Worm (Caenorhabditis elegans): Measurements from ENCODE around the gene W02H5.19.

The W02H5.19 gene

DNA sequence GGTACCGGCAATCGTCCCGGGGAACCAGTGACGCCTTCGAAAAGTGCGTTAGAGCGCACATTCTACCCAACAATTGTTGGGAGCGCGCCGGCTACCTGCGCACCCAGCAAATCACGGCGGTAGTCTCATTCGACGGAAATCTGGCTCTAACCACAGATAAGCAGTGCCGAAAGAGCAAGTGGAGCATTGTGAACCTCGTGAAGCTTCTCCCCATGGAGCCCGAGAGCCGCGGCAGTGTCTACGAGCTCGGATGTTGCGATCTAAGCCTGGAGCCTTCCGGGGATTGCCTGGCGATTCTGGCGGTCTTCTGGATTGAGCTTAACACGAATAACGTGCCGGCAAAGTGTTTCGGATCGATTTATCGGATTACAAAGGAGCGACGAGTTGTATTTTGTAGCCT is 816 bp downstream of the W02H5.19 start:
- TF ChIP-seq F55B11.4 (tag; optimal IDR thresholded peaks at IDR 0.05; ENCODE audit: borderline replicate concordance, insufficient read depth) = no peak
- TF ChIP-seq ztf-26 (tag; optimal IDR thresholded peaks at IDR 0.05) = no peak
- TF ChIP-seq zfh-2 (GFP tag; conservative IDR thresholded peaks at IDR 0.05) = peak; percentile 59; the same call in 1 of the 2 replicates
- TF ChIP-seq egrh-3 (GFP tag; IDR thresholded peaks at IDR 0.05) = 0 out of 2 replicates have a peak, but pooled peaks have one; percentile 24
- no peak for TF ChIP-seq attf-5 (GFP tag; optimal IDR thresholded peaks at IDR 0.05)

DNA sequence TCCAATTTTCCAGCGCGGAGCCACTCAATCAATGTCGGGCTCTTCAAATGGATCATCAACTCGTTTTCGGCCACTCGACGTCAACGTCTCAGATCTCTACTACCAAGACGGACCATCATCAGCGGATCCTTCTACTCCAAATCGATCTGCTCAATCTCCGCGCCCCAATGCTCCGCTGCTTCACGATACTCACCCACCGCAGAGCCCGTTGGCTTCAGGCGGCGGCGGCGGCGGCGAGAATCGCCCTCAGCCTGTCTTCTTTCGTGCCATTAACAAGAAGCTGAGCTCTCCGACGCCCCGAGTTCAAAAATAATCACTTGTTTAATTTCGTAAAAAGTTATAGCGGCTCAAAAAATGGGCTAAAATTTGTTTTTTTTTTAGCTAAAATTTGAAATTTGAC is 7.4 kb downstream of the W02H5.19 start:
- peak; percentile 56; the same call in 1 of the 2 replicates for TF ChIP-seq nfyb-1 (GFP tag; IDR thresholded peaks at IDR 0.05)
- no peak for TF ChIP-seq ceh-27 (GFP tag; optimal IDR thresholded peaks at IDR 0.05)
- TF ChIP-seq nhr-120 (GFP tag; IDR thresholded peaks at IDR 0.05) = 0 out of 2 replicates have a peak, but pooled peaks have one; percentile 65
- TF ChIP-seq zfh-2 (GFP tag; conservative IDR thresholded peaks at IDR 0.05) = peak; percentile 85
- TF ChIP-seq egrh-3 (GFP tag; IDR thresholded peaks at IDR 0.05) = peak; percentile 35; the same call in 1 of the 2 replicates

- no peak for TF ChIP-seq K11D2.4 (GFP tag; IDR thresholded peaks at IDR 0.05)
- no peak for TF ChIP-seq F49E8.2 (tag; optimal IDR thresholded peaks at IDR 0.05; ENCODE audit: insufficient read depth)
- no peak for TF ChIP-seq F55B11.4 (tag; optimal IDR thresholded peaks at IDR 0.05; ENCODE audit: borderline replicate concordance, insufficient read depth)
- no peak for TF ChIP-seq lsl-1 (GFP tag; optimal IDR thresholded peaks at IDR 0.05)
- TF ChIP-seq hrde-1 (tag; optimal IDR thresholded peaks at IDR 0.05; ENCODE audit: borderline replicate concordance) = peak; percentile 13
- no peak for TF ChIP-seq mxl-1 (tag; optimal IDR thresholded peaks at IDR 0.05)
- no peak for TF ChIP-seq Y67H2A.10 (GFP tag; conservative IDR thresholded peaks at IDR 0.05)
- TF ChIP-seq egl-44 (GFP tag; IDR thresholded peaks at IDR 0.05) = 0 out of 2 replicates have a peak, but pooled peaks have one; percentile 33
Observed at ce11 chrV:2647222-2647796, 8.6 kb downstream of the W02H5.19 start.

DNA sequence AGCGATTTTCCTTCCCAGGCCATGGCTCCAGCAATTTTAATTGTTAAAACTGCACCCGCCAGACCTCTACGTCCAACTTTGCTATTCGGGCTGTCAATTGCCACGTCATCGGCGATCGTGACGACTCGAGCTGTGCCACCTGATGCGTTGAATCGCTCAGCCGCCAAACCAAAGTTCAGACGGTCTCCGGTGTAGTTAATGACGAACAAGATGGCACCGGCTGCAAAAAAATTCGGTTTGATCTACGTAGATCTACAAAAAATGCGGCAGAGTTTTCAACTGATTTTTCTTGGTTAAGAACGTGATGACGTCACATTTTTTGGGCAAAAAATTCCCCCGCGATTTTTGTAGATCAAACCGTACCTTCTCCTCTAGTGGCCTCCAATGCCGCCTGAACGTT is 12.3 kb downstream of the W02H5.19 start:
- TF ChIP-seq nhr-179 (tag; optimal IDR thresholded peaks at IDR 0.05) (no peak), F55B11.4 (tag; optimal IDR thresholded peaks at IDR 0.05; ENCODE audit: borderline replicate concordance, insufficient read depth) (no peak), ekl-4 (GFP tag; IDR thresholded peaks at IDR 0.05) (no peak), akir-1 (GFP tag; optimal IDR thresholded peaks at IDR 0.05) (no peak)

DNA sequence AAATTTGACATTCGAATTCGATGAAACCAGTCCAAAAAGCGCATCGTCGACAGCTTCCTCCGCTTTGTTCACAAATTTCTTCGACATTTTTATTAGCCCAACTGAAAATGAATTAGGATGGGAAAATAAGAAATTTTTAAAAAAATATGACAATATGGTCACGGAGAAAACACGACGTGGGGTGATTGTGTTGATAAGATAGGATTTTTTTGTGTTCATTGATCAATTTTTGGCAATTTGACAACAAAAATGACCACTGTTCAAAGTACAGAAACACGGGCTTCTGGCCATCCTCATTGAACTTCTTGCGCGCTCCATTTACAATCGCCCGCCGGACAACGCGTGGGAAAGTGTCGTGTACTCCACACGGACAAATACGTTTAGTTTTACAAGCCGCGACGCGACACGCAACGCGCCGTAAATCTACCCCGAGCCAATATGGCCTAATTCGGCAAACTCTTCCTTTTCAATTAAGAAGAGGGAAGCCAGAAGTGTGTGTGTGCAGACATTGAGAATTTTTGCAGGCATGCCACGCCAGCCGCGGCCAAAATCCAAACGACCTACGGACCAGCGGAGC is 14.0 kb downstream of the W02H5.19 start, which contains the start of the genes W02H5.8 and angl-1:
TSS of gene W02H5.8 (minus strand) at position 101 of the 577 bp plus-strand sequence.
TSS of gene angl-1 (plus strand) at position 527 of the 577 bp plus-strand sequence.
- TF ChIP-seq rec-8 (tag; optimal IDR thresholded peaks at IDR 0.05) = no peak
- no peak for TF ChIP-seq F10E7.11 (tag; optimal IDR thresholded peaks at IDR 0.05)
- no peak for TF ChIP-seq akir-1 (GFP tag; optimal IDR thresholded peaks at IDR 0.05)
- no peak for TF ChIP-seq lag-1 (GFP tag; IDR thresholded peaks at IDR 0.05)
- no peak for TF ChIP-seq ztf-22 (GFP tag; optimal IDR thresholded peaks at IDR 0.05)
- TF ChIP-seq nhr-179 (tag; optimal IDR thresholded peaks at IDR 0.05) = no peak
- TF ChIP-seq ceh-100 (GFP tag; IDR thresholded peaks at IDR 0.05) = no peak
- TF ChIP-seq madf-6 (GFP tag; IDR thresholded peaks at IDR 0.05) = no peak
- TF ChIP-seq attf-5 (GFP tag; optimal IDR thresholded peaks at IDR 0.05) = no peak
- TF ChIP-seq tbp1 (GFP tag; optimal IDR thresholded peaks at IDR 0.05) = no peak
- TF ChIP-seq lin-54 (GFP tag; optimal IDR thresholded peaks at IDR 0.05) = no peak
- no peak for TF ChIP-seq fkh-3 (tag; optimal IDR thresholded peaks at IDR 0.05)
- no peak for TF ChIP-seq zfh-2 (GFP tag; conservative IDR thresholded peaks at IDR 0.05)
- no peak for TF ChIP-seq efl-1 (GFP tag; optimal IDR thresholded peaks at IDR 0.05)
